Worm (Caenorhabditis elegans): ENCODE measurements around the gene cdkl-1.

Gene cdkl-1

DNA sequence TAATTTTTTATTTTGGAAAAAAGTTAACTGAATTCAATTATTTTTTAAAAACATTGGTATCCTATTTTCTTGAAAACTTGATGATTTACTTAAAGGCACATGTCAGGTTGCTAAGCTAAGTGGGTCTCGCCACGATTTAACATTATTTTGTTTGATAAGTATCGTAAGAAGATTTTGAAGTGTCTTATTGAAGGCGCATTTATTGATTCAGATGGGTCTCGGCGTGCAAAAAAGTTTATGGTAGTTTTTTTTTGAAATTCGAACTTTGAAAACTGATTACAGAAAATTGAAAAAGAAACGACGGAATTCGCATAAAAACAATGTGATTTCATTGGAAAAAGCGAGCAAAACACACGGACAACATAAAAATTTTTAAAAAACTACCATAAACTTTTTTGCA lies 15.7 kb upstream of the cdkl-1 start:
- TF ChIP-seq nhr-232 (tag; optimal IDR thresholded peaks at IDR 0.05) (no peak), ahr-1 (tag; optimal IDR thresholded peaks at IDR 0.05) (no peak), ceh-19 (GFP tag; optimal IDR thresholded peaks at IDR 0.05) (no peak), madf-2 (tag; optimal IDR thresholded peaks at IDR 0.05) (no peak), che-1 (tag; optimal IDR thresholded peaks at IDR 0.05) (no peak), ceh-18 (tag; optimal IDR thresholded peaks at IDR 0.05) (no peak), pha-4 (tag; optimal IDR thresholded peaks at IDR 0.05) (no peak), ceh-2 (tag; optimal IDR thresholded peaks at IDR 0.05) (no peak), rnt-1 (tag; optimal IDR thresholded peaks at IDR 0.05) (no peak), ceh-34 (tag; optimal IDR thresholded peaks at IDR 0.05) (no peak), nhr-11 (tag; optimal IDR thresholded peaks at IDR 0.05) (no peak), ets-4 (tag; optimal IDR thresholded peaks at IDR 0.05) (no peak), hlh-30 (tag; optimal IDR thresholded peaks at IDR 0.05; ENCODE audit: insufficient read depth) (no peak), ceh-45 (GFP tag; IDR thresholded peaks at IDR 0.05) (no peak), pros-1 (tag; optimal IDR thresholded peaks at IDR 0.05) (no peak), C08G9.2 (tag; optimal IDR thresholded peaks at IDR 0.05) (no peak)

DNA sequence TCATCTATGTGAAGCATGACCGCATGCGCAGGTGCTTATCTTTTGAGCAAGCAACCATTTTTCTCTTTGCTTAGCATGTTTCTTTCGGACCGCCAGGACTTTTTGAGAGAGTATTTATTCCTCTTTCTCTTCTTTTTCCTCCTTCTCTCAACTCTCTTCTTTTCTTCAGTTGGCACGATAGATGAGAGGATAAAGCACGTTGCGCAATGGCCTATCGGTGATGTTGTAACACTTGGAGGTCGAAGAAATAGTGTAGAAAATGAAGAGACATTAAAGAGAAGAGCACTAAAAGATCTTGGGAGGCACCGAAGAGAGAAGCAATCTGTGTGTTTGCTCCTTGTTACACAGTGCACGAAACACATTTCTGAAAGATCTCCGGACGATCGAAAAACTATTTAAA lies 15.0 kb upstream of the cdkl-1 start:
- TF ChIP-seq fkh-10 (GFP tag; optimal IDR thresholded peaks at IDR 0.05) (no peak), unc-42 (tag; optimal IDR thresholded peaks at IDR 0.05) (no peak), unc-55 (GFP tag; optimal IDR thresholded peaks at IDR 0.05) (peak; percentile 79), Y22D7AL.16 (tag; optimal IDR thresholded peaks at IDR 0.05) (no peak), pat-9 (tag; optimal IDR thresholded peaks at IDR 0.05) (peak; percentile 76), fkh-6 (tag; optimal IDR thresholded peaks at IDR 0.05) (no peak), ceh-31 (tag; optimal IDR thresholded peaks at IDR 0.05) (peak; percentile 53), pha-2 (tag; optimal IDR thresholded peaks at IDR 0.05) (peak; percentile 55), sox-4 (tag; optimal IDR thresholded peaks at IDR 0.05) (no peak), tbx-7 (tag; optimal IDR thresholded peaks at IDR 0.05) (no peak), F13H6.1 (tag; optimal IDR thresholded peaks at IDR 0.05) (peak; percentile 16), T23F11.4 (GFP tag; optimal IDR thresholded peaks at IDR 0.05) (no peak), ref-2 (tag; optimal IDR thresholded peaks at IDR 0.05) (peak; percentile 3), nfya-1 (tag; optimal IDR thresholded peaks at IDR 0.05) (peak; percentile 74), dmd-4 (tag; optimal IDR thresholded peaks at IDR 0.05; ENCODE audit: borderline replicate concordance) (peak; percentile 48), npax-4 (tag; optimal IDR thresholded peaks at IDR 0.05) (no peak), che-1 (tag; optimal IDR thresholded peaks at IDR 0.05) (no peak), ceh-18 (tag; optimal IDR thresholded peaks at IDR 0.05) (peak; percentile 88), odd-2 (tag; optimal IDR thresholded peaks at IDR 0.05) (no peak), rnt-1 (tag; optimal IDR thresholded peaks at IDR 0.05) (peak; percentile 72), ztf-16 (tag; optimal IDR thresholded peaks at IDR 0.05) (no peak), ceh-22 (tag; optimal IDR thresholded peaks at IDR 0.05) (peak; percentile 62), sdc-2 (tag; optimal IDR thresholded peaks at IDR 0.05) (no peak), madf-2 (tag; optimal IDR thresholded peaks at IDR 0.05) (no peak), ceh-2 (tag; optimal IDR thresholded peaks at IDR 0.05) (peak; percentile 27), syd-9 (tag; optimal IDR thresholded peaks at IDR 0.05) (no peak), hlh-13 (GFP tag; optimal IDR thresholded peaks at IDR 0.05) (no peak), tbx-2 (tag; optimal IDR thresholded peaks at IDR 0.05) (peak; percentile 65), ets-4 (tag; optimal IDR thresholded peaks at IDR 0.05) (peak; percentile 1), ama-1 (optimal IDR thresholded peaks at IDR 0.05) (no peak), pqm-1 (tag; optimal IDR thresholded peaks at IDR 0.05) (no peak), ahr-1 (tag; optimal IDR thresholded peaks at IDR 0.05) (no peak), pax-1 (tag; optimal IDR thresholded peaks at IDR 0.05) (peak; percentile 96)

DNA sequence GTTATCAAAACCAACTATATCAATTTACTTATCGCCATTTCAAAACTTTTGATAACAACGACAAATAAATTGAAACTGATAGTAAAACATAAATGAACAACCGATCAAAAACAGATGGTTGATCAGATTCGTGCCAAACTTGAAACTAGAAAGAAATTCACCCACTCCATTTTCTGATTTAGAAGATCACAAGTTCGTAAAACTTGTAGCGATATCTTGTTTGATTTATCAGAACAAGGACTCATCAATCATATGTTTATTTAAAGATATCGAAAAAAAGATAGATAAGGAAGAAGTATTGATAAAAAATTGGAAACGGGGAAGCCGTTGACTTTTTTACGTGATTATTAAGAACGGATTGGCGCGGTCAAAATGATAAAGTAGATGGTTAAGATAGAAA lies 11.6 kb upstream of the cdkl-1 start:
- peak; percentile 98 for TF ChIP-seq elt-2 (tag; optimal IDR thresholded peaks at IDR 0.05)
- no peak for TF ChIP-seq ceh-2 (tag; optimal IDR thresholded peaks at IDR 0.05)
- no peak for TF ChIP-seq K02D7.2 (tag; optimal IDR thresholded peaks at IDR 0.05)
- no peak for TF ChIP-seq lim-6 (tag; optimal IDR thresholded peaks at IDR 0.05)
